Fruit fly (Drosophila melanogaster) whole organism, embryonic: Measurements from ENCODE around the gene Hou.

Experiments
- Adf1 ChIP-seq: fragments of 200-800 bp; sonication (Bioruptor generic); IDR thresholded peaks from 2 replicates; pipeline ENCODE4 v1.3.6; 2022; ENCODE audit warnings: missing biosample characterization, missing genetic modification characterization
- CG10462 ChIP-seq: fragments of 200-800 bp; sonication (Bioruptor generic); optimal IDR thresholded peaks from 2 replicates; lab custom pipeline; 2016; ENCODE audit warnings: missing biosample characterization, missing genetic modification characterization
- CG11696 ChIP-seq: fragments of 200-800 bp; sonication (Bioruptor generic); IDR thresholded peaks from 2 replicates; pipeline ENCODE4 v1.3.6; 2022; ENCODE audit warnings: missing biosample characterization, missing genetic modification characterization
- CG11723 ChIP-seq: fragments of 200-800 bp; sonication (Bioruptor generic); optimal IDR thresholded peaks from 2 replicates; lab custom pipeline; 2017; ENCODE audit warnings: missing biosample characterization, mild to moderate bottlenecking, missing genetic modification characterization
- CG12219 ChIP-seq: fragments of 200-800 bp; sonication (Bioruptor generic); optimal IDR thresholded peaks from 3 replicates; lab custom pipeline; 2018; ENCODE audit warnings: missing biosample characterization, mild to moderate bottlenecking, missing genetic modification characterization
- CG1233 ChIP-seq: fragments of 200-800 bp; sonication (Bioruptor generic); optimal IDR thresholded peaks from 4 replicates; lab custom pipeline; 2018; ENCODE audit warnings: missing biosample characterization, mild to moderate bottlenecking, missing genetic modification characterization
- CG12769 ChIP-seq: fragments of 200-800 bp; sonication (Bioruptor generic); optimal IDR thresholded peaks from 2 replicates; lab custom pipeline; 2019; ENCODE audit warnings: missing biosample characterization, mild to moderate bottlenecking, missing genetic modification characterization, moderate library complexity
- CG14860 ChIP-seq: fragments of 200-800 bp; sonication (Bioruptor generic); IDR thresholded peaks from 3 replicates; pipeline ENCODE4 v1.3.6; 2022; ENCODE audit warnings: missing biosample characterization, missing genetic modification characterization; ENCODE audit not compliant: partially characterized antibody
- CG15073 ChIP-seq: fragments of 200-800 bp; sonication (Bioruptor generic); optimal IDR thresholded peaks from 2 replicates; lab custom pipeline; 2016; ENCODE audit warnings: missing biosample characterization, missing genetic modification characterization
- CG1603 ChIP-seq: fragments of 200-800 bp; sonication (Bioruptor generic); optimal IDR thresholded peaks from 2 replicates; lab custom pipeline; 2019; ENCODE audit warnings: missing biosample characterization, mild to moderate bottlenecking, missing genetic modification characterization, moderate library complexity
- CG16779 ChIP-seq: fragments of 200-800 bp; sonication (Bioruptor generic); IDR thresholded peaks from 2 replicates; pipeline ENCODE4 v1.3.6; 2022; ENCODE audit warnings: missing biosample characterization, missing genetic modification characterization
- CG16863 ChIP-seq: fragments of 200-800 bp; sonication (Bioruptor generic); optimal IDR thresholded peaks from 3 replicates; lab custom pipeline; 2016; ENCODE audit warnings: missing biosample characterization, missing genetic modification characterization
- CG17328 ChIP-seq: fragments of 200-800 bp; sonication (Bioruptor generic); IDR thresholded peaks from 2 replicates; pipeline ENCODE4 v1.3.6; 2022; ENCODE audit warnings: missing biosample characterization, missing genetic modification characterization
- CG2129 ChIP-seq: fragments of 200-800 bp; sonication (Bioruptor generic); IDR thresholded peaks from 2 replicates; pipeline ENCODE4 v1.3.6; 2022; ENCODE audit warnings: missing biosample characterization, missing genetic modification characterization; ENCODE audit not compliant: partially characterized antibody
- CG8290 ChIP-seq, 3 experiments: fragments of 200-800 bp; sonication (Bioruptor generic); optimal IDR thresholded peaks; 2 replicates each; lab custom pipeline; 2016 to 2019; ENCODE audit warnings: missing biosample characterization in 3 of 3, missing genetic modification characterization in 3 of 3, mild to moderate bottlenecking in 2 of 3, moderate library complexity in 1 of 3
- CG8765 ChIP-seq: fragments of 200-800 bp; sonication (Bioruptor generic); IDR thresholded peaks from 2 replicates; pipeline ENCODE4 v1.3.6; 2022; ENCODE audit warnings: missing biosample characterization, missing genetic modification characterization
- CG8924 ChIP-seq: fragments of 200-800 bp; optimal IDR thresholded peaks from 3 replicates; lab custom pipeline; 2019; ENCODE audit warnings: missing biosample characterization, mild to moderate bottlenecking, missing genetic modification characterization, moderate library complexity
- CG8944 ChIP-seq: fragments of 200-800 bp; sonication (Bioruptor generic); optimal IDR thresholded peaks from 3 replicates; lab custom pipeline; 2016; ENCODE audit warnings: missing biosample characterization, missing genetic modification characterization
- D19A ChIP-seq: fragments of 200-800 bp; optimal IDR thresholded peaks from 3 replicates; lab custom pipeline; 2019; ENCODE audit warnings: missing biosample characterization, mild to moderate bottlenecking, missing genetic modification characterization, moderate library complexity
- ERR ChIP-seq: fragments of 200-800 bp; sonication (Bioruptor generic); optimal IDR thresholded peaks from 2 replicates; lab custom pipeline; 2016; ENCODE audit warnings: missing biosample characterization, missing genetic modification characterization
- Hmr ChIP-seq: fragments of 200-800 bp; sonication (Bioruptor generic); optimal IDR thresholded peaks from 3 replicates; lab custom pipeline; 2017; ENCODE audit warnings: mild to moderate bottlenecking, missing biosample characterization, missing genetic modification reagents, missing genetic modification characterization
- Hr78 ChIP-seq, 2 experiments: fragments of 200-800 bp in 1 of 2; fragments of >200 bp in 1 of 2; sonication (Bioruptor generic) in 1 of 2; optimal IDR thresholded peaks; 2 replicates each; lab custom pipeline; 2017 to 2019; ENCODE audit warnings: missing biosample characterization in 2 of 2, missing genetic modification characterization in 2 of 2, mild to moderate bottlenecking in 1 of 2, moderate library complexity in 1 of 2
- Med ChIP-seq: fragments of 200-800 bp; sonication (Bioruptor generic); peaks from one replicate; lab custom pipeline; 2016; ENCODE audit warnings: missing biosample characterization, missing genetic modification characterization, mild to moderate bottlenecking, inconsistent platforms, moderate library complexity
- ash1 ChIP-seq: fragments of 200-800 bp; sonication (Bioruptor generic); optimal IDR thresholded peaks from 2 replicates; lab custom pipeline; 2018; ENCODE audit warnings: missing biosample characterization, mild to moderate bottlenecking, missing genetic modification characterization
- cg ChIP-seq: fragments of 200-800 bp; sonication (Bioruptor generic); optimal IDR thresholded peaks from 3 replicates; lab custom pipeline; 2019; ENCODE audit warnings: missing biosample characterization, mild to moderate bottlenecking, missing genetic modification characterization, moderate library complexity
- chinmo ChIP-seq: fragments of 200-800 bp; sonication (Bioruptor generic); IDR thresholded peaks from 4 replicates; pipeline ENCODE4 v1.3.6; 2022; ENCODE audit warnings: missing biosample characterization, missing genetic modification characterization; ENCODE audit not compliant: partially characterized antibody
- crc ChIP-seq: fragments of 200-800 bp; sonication (Bioruptor generic); optimal IDR thresholded peaks from 2 replicates; lab custom pipeline; 2016; ENCODE audit warnings: missing biosample characterization, missing genetic modification characterization
- crol ChIP-seq: fragments of 200-800 bp; sonication (Bioruptor generic); IDR thresholded peaks from 2 replicates; pipeline ENCODE4 v1.3.6; 2022; ENCODE audit warnings: missing biosample characterization, missing genetic modification characterization
- da ChIP-seq: fragments of 200-800 bp; sonication (Bioruptor generic); optimal IDR thresholded peaks from 2 replicates; lab custom pipeline; 2016; ENCODE audit warnings: missing biosample characterization, missing genetic modification characterization
- dpn ChIP-seq, 2 experiments: fragments of 200-800 bp; sonication (Bioruptor generic); optimal IDR thresholded peaks; 3 replicates each; lab custom pipeline; 2016; ENCODE audit warnings: missing biosample characterization in 2 of 2, missing genetic modification characterization in 2 of 2
- fd96Cb ChIP-seq: fragments of 200-800 bp; sonication (Bioruptor generic); optimal IDR thresholded peaks from 2 replicates; lab custom pipeline; 2018; ENCODE audit warnings: missing biosample characterization, mild to moderate bottlenecking, missing genetic modification characterization, moderate library complexity
- gcm ChIP-seq: fragments of 200-800 bp; sonication (Bioruptor generic); optimal IDR thresholded peaks from 2 replicates; lab custom pipeline; 2019; ENCODE audit warnings: missing biosample characterization, mild to moderate bottlenecking, missing genetic modification characterization, moderate library complexity
- gsb-n ChIP-seq: fragments of 200-800 bp; sonication (Bioruptor generic); optimal IDR thresholded peaks from 3 replicates; lab custom pipeline; 2018; ENCODE audit warnings: missing biosample characterization, mild to moderate bottlenecking, missing genetic modification characterization
- ham ChIP-seq: fragments of 200-800 bp; sonication (Bioruptor generic); IDR thresholded peaks from 2 replicates; pipeline ENCODE4 v1.3.6; 2022; ENCODE audit warnings: missing biosample characterization, missing genetic modification characterization
- jing ChIP-seq: fragments of 200-800 bp; sonication (Bioruptor generic); optimal IDR thresholded peaks from 2 replicates; lab custom pipeline; 2018; ENCODE audit warnings: missing biosample characterization, mild to moderate bottlenecking, missing genetic modification characterization
- kah ChIP-seq: fragments of 200-800 bp; sonication (Bioruptor generic); optimal IDR thresholded peaks from 2 replicates; lab custom pipeline; 2018; ENCODE audit warnings: missing biosample characterization, mild to moderate bottlenecking, missing genetic modification characterization
- kni ChIP-seq: fragments of 200-800 bp; sonication (Bioruptor generic); optimal IDR thresholded peaks from 3 replicates; lab custom pipeline; 2017; ENCODE audit warnings: mild to moderate bottlenecking, missing biosample characterization, missing genetic modification reagents, missing genetic modification characterization
- odd ChIP-seq: fragments of 200-800 bp; sonication (Bioruptor generic); optimal IDR thresholded peaks from 2 replicates; lab custom pipeline; 2017; ENCODE audit warnings: missing biosample characterization, mild to moderate bottlenecking, missing genetic modification characterization
- sens-2 ChIP-seq: fragments of 200-800 bp; sonication (Bioruptor generic); IDR thresholded peaks from 2 replicates; pipeline ENCODE4 v1.3.6; 2022; ENCODE audit warnings: missing biosample characterization, missing genetic modification characterization
- sisA ChIP-seq: fragments of 200-800 bp; sonication (Bioruptor generic); IDR thresholded peaks from 2 replicates; pipeline ENCODE4 v1.3.6; 2022; ENCODE audit warnings: missing biosample characterization, missing genetic modification characterization
- tap ChIP-seq: fragments of 200-800 bp; optimal IDR thresholded peaks from 3 replicates; lab custom pipeline; 2019; ENCODE audit warnings: missing biosample characterization, mild to moderate bottlenecking, missing genetic modification characterization, moderate library complexity
- tll ChIP-seq, 2 experiments: fragments of 200-800 bp in 1 of 2; fragments of >200 bp in 1 of 2; sonication (Bioruptor generic) in 1 of 2; optimal IDR thresholded peaks; 2 replicates each; lab custom pipeline; 2017 to 2019; ENCODE audit warnings: missing biosample characterization in 2 of 2, missing genetic modification characterization in 2 of 2, mild to moderate bottlenecking in 1 of 2, moderate library complexity in 1 of 2
- tup ChIP-seq: fragments of 200-800 bp; sonication (Bioruptor generic); optimal IDR thresholded peaks from 2 replicates; lab custom pipeline; 2016; ENCODE audit warnings: missing biosample characterization, mild to moderate bottlenecking, missing genetic modification characterization, moderate library complexity
- twi ChIP-seq: fragments of 200-800 bp; optimal IDR thresholded peaks from 2 replicates; lab custom pipeline; 2019; ENCODE audit warnings: missing biosample characterization, mild to moderate bottlenecking, missing genetic modification characterization, moderate library complexity
- vfl ChIP-seq: fragments of 200-800 bp; sonication (Bioruptor generic); optimal IDR thresholded peaks from 2 replicates; lab custom pipeline; 2016; ENCODE audit warnings: missing biosample characterization, missing genetic modification characterization
- wek ChIP-seq: fragments of 200-800 bp; sonication (Bioruptor generic); optimal IDR thresholded peaks from 3 replicates; lab custom pipeline; 2018; ENCODE audit warnings: missing biosample characterization, mild to moderate bottlenecking, missing genetic modification characterization, moderate library complexity

Gene Hou

dm6 chrX:18644890-18645289, 5.4 kb downstream of the Hou start (continued):
- TF ChIP-seq CG8290 (GFP tag; optimal IDR thresholded peaks at IDR 0.05; lab: Kevin White, UChicago) (peak; percentile 60), CG8290 (tag; optimal IDR thresholded peaks at IDR 0.05; lab: Kevin White, UChicago) (peak in 1 of 2 experiments; percentile 89), CG11723 (GFP tag; lab: Kevin White, UChicago) (peak; percentile 64), kni (peak; percentile 8), CG14860 (GFP tag; lab: Robert Waterston, UW) (no peak), tup (peak; percentile 45), tap (tag; lab: Kevin White, UChicago) (peak; percentile 89), odd (GFP tag; lab: Kevin White, UChicago) (peak; percentile 76), ham (GFP tag; lab: Robert Waterston, UW) (no peak), CG1233 (GFP tag; lab: Kevin White, UChicago) (peak; percentile 75), CG12769 (peak; percentile 87), da (GFP tag; lab: Kevin White, UChicago) (no peak), CG15073 (GFP tag; lab: Kevin White, UChicago) (peak; percentile 31), dpn (GFP tag; optimal IDR thresholded peaks at IDR 0.05; lab: Kevin White, UChicago) (peak; percentile 69 to 79), fd96Cb (tag; lab: Kevin White, UChicago) (peak; percentile 85), gcm (peak; percentile 77), Hmr (peak; percentile 83), Adf1 (GFP tag; lab: Robert Waterston, UW) (0 out of 2 replicates have a peak, but pooled peaks have one; percentile 19), sens-2 (GFP tag; lab: Robert Waterston, UW) (peak; percentile 53), CG12219 (peak; percentile 87), crc (GFP tag; lab: Kevin White, UChicago) (peak; percentile 54), gsb-n (tag; lab: Kevin White, UChicago) (peak; percentile 70), Med (GFP tag; lab: Kevin White, UChicago) (peak; percentile 85), jing (peak; percentile 64), CG16779 (no peak), tll (GFP tag; optimal IDR thresholded peaks at IDR 0.05; lab: Kevin White, UChicago) (no peak), CG16863 (GFP tag; lab: Kevin White, UChicago) (peak; percentile 75), kah (peak; percentile 71), CG8944 (GFP tag; lab: Kevin White, UChicago) (peak; percentile 61), D19A (tag; lab: Kevin White, UChicago) (peak; percentile 79), CG10462 (GFP tag; lab: Kevin White, UChicago) (peak; percentile 58), ERR (GFP tag; lab: Kevin White, UChicago) (peak; percentile 54), CG1603 (tag; lab: Kevin White, UChicago) (peak; percentile 90), CG11696 (GFP tag; lab: Robert Waterston, UW) (0 out of 2 replicates have a peak, but pooled peaks have one; percentile 16), CG2129 (no peak), sisA (GFP tag; lab: Robert Waterston, UW) (peak; percentile 83), ash1 (GFP tag; lab: Kevin White, UChicago) (no peak)
- TF ChIP-seq, all 482 proteins: peak for 362

DNA sequence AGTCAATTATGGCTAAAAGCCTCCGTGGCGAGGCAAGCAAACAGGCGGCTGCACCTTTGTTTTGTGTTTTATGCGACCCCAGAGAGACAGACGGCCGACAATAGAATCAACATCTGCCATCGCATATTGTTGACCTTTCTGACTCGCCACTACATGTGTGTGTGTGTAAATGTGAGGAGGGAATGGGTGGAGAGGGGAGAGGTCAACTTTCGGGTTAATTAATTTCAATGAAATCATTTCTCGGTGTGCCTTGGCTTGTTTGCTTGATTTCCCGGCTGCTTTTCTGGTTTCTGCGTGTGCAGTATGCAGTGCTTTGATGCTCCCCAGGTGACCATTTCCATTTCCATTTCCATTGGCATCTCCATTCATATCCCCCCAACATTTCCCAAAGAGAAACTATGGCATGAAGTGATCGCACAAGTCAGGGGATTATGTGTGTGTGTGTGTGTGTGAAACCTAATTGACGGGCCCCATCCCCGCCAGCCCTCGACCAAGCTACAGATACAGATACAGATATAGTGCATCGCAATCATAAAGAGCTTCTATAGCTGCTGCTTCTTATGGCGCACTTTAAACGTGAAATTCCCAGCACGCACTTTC, 7.1 kb downstream of the Hou start:
- peak; percentile 12 for TF ChIP-seq twi (tag; lab: Kevin White, UChicago)
- TF ChIP-seq wek = no peak
- TF ChIP-seq Hr78 (GFP tag; optimal IDR thresholded peaks at IDR 0.05; lab: Kevin White, UChicago) = peak in 1 of 2 experiments; percentile 95
- 0 out of 2 replicates have a peak, but pooled peaks have one; percentile 17 for TF ChIP-seq CG8765 (GFP tag; lab: Robert Waterston, UW)
- TF ChIP-seq vfl (GFP tag; lab: Kevin White, UChicago) = no peak
- TF ChIP-seq CG17328 = no peak
- 0 out of 4 replicates have a peak, but pooled peaks have one; percentile 44 for TF ChIP-seq chinmo (GFP tag; lab: Robert Waterston, UW)
- TF ChIP-seq CG8924 = no peak
- no peak for TF ChIP-seq D19A (tag; lab: Kevin White, UChicago)
- peak; percentile 62 for TF ChIP-seq cg (GFP tag; lab: Kevin White, UChicago)
- peak; percentile 69 for TF ChIP-seq crol (GFP tag; lab: Robert Waterston, UW)
